Fruit fly (Drosophila melanogaster) whole organism, adult: ENCODE data around the gene CG1647.

Experiments used
- CG14711 ChIP-seq: fragments of 200-800 bp; sonication (Bioruptor generic); optimal IDR thresholded peaks from 2 replicates; lab custom pipeline; 2018; ENCODE audit warnings: missing biosample characterization, mild to moderate bottlenecking, missing genetic modification characterization, moderate library complexity
- Clk ChIP-seq: fragments of 200-800 bp; sonication (Bioruptor generic); optimal IDR thresholded peaks from 2 replicates; lab custom pipeline; 2017; ENCODE audit warnings: missing biosample characterization, missing genetic modification characterization
- kay ChIP-seq: fragments of 200-800 bp; sonication (Bioruptor generic); peaks from one replicate; lab custom pipeline; 2016; ENCODE audit warnings: missing biosample characterization, missing genetic modification characterization, borderline replicate concordance

dm6 chr3R:28830746-28831145 is 10.7 kb downstream of the CG1647 start:
- TF ChIP-seq Clk (GFP tag; lab: Kevin White, UChicago) (no peak), kay (no peak), CG14711 (tag; lab: Kevin White, UChicago) (no peak)
